Fruit fly (Drosophila melanogaster): ENCODE results near the gene CG6171.

Gene CG6171

DNA sequence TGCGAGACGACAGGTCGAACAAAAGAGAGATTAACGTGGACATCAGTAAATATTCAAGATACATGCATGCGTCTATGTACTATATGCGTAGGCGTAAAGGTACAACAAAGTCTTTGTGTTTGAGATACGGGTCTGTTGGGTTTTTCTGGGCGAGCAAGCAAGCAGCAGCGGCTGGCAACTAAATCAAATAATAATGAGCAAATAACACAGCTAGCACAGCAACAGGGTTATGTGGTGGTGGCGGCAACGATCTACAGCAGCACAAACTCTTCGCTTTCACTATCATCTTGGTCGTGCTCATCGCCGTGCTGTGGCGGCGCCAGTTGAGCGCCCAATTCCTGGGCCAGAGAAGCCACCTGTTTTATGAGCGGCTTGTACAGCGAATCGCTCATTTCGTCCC, 9.6 kb downstream of the CG6171 start (continued):
- TF ChIP-seq ATbp (GFP tag; optimal IDR thresholded peaks at IDR 0.05) (peak; percentile 44), CG4404 (GFP tag; IDR thresholded peaks at IDR 0.05) (no peak), Fer1 (GFP tag; optimal IDR thresholded peaks at IDR 0.05) (peak; percentile 34), Hmr (GFP tag; optimal IDR thresholded peaks at IDR 0.05) (peak; percentile 25), lab (GFP tag; optimal IDR thresholded peaks at IDR 0.05) (peak; percentile 48), CG2678 (tag; optimal IDR thresholded peaks at IDR 0.05) (peak; percentile 24), CG18599 (GFP tag; optimal IDR thresholded peaks at IDR 0.05) (peak; percentile 20), B-H1 (GFP tag; IDR thresholded peaks at IDR 0.05) (no peak), CG15514 (GFP tag; optimal IDR thresholded peaks at IDR 0.05) (peak; percentile 4), sens (GFP tag) (peak; percentile 61), Meics (GFP tag; optimal IDR thresholded peaks at IDR 0.05) (peak; percentile 5), sug (tag; optimal IDR thresholded peaks at IDR 0.05) (no peak), CG2199 (GFP tag; IDR thresholded peaks at IDR 0.05) (0 out of 3 replicates have a peak, but pooled peaks have one; percentile 35), CG4707 (GFP tag; optimal IDR thresholded peaks at IDR 0.05) (no peak), CG3281 (GFP tag; optimal IDR thresholded peaks at IDR 0.05) (peak; percentile 24), ara (GFP tag; IDR thresholded peaks at IDR 0.05) (no peak), CG6813 (GFP tag; optimal IDR thresholded peaks at IDR 0.05) (peak; percentile 44), Med (GFP tag) (peak; percentile 67), CG34422 (GFP tag; IDR thresholded peaks at IDR 0.05) (no peak)

DNA sequence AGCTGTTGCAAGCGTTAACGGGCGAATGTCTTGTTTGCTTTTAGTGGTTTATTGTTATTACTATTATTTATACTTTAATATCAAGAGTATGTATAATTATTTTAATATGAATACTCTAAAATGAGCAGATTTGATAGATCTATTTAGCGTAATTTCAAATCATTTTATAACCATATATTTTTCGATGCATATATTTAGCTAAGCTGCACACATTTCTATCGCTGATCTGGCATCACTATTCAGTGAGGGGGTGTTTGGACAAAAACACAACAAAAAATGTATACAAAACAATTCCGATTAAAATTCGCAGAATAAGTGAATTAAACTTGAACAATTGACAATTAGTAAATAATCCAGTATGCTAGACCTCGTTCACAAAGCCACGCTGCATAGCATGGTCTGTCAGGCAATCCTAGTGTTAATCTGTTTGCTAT, 12.6 kb downstream of the CG6171 start, which contains the start of the genes Trs33 and Tmtc4:
TSS of gene Trs33 (minus strand) at position 3 of the 434 bp plus-strand sequence.
TSS of gene Tmtc4 (plus strand) at position 233 of the 434 bp plus-strand sequence.
- TF ChIP-seq CG33557 (GFP tag; optimal IDR thresholded peaks at IDR 0.05): peak; percentile 34
- TF ChIP-seq CG1603 (tag; optimal IDR thresholded peaks at IDR 0.05): peak; percentile 43
- no peak for TF ChIP-seq CG17612 (GFP tag; IDR thresholded peaks at IDR 0.05)
- TF ChIP-seq CG8924 (tag; optimal IDR thresholded peaks at IDR 0.05): peak; percentile 49
- TF ChIP-seq Chrac-16 (GFP tag; optimal IDR thresholded peaks at IDR 0.05): peak; percentile 1
- TF ChIP-seq CG11696 (GFP tag; IDR thresholded peaks at IDR 0.05): no peak
- TF ChIP-seq sc (optimal IDR thresholded peaks at IDR 0.05): no peak
- no peak for TF ChIP-seq sc (GFP tag; optimal IDR thresholded peaks at IDR 0.05)
- peak; percentile 74 for TF ChIP-seq HmgZ (tag; optimal IDR thresholded peaks at IDR 0.05)
- TF ChIP-seq CG14710 (tag; optimal IDR thresholded peaks at IDR 0.05): peak; percentile 62
- TF ChIP-seq CG30020 (tag; optimal IDR thresholded peaks at IDR 0.05): peak; percentile 44
- TF ChIP-seq Dll (GFP tag; IDR thresholded peaks at IDR 0.05; ENCODE audit: partially characterized antibody): 0 out of 4 replicates have a peak, but pooled peaks have one; percentile 10
- no peak for TF ChIP-seq hb (GFP tag; IDR thresholded peaks at IDR 0.05; ENCODE audit: partially characterized antibody)
- TF ChIP-seq crp (GFP tag; optimal IDR thresholded peaks at IDR 0.05): peak in 1 of 2 experiments; percentile 89
- TF ChIP-seq CG1647 (GFP tag; optimal IDR thresholded peaks at IDR 0.05): no peak
- peak; percentile 69 for TF ChIP-seq Ets65A (GFP tag)
- peak; percentile 47 for TF ChIP-seq CG15696 (tag; optimal IDR thresholded peaks at IDR 0.05)
- peak; percentile 32 for TF ChIP-seq MESR4 (GFP tag; optimal IDR thresholded peaks at IDR 0.05)
- no peak for TF ChIP-seq CG9797 (GFP tag; optimal IDR thresholded peaks at IDR 0.05)
- no peak for TF ChIP-seq CG3407 (GFP tag; optimal IDR thresholded peaks at IDR 0.05)
- peak; percentile 3 for TF ChIP-seq scrt (GFP tag; optimal IDR thresholded peaks at IDR 0.05)
- peak; percentile 17 for TF ChIP-seq CG10543 (GFP tag; optimal IDR thresholded peaks at IDR 0.05)
- peak; percentile 35 for TF ChIP-seq zf30C (GFP tag; optimal IDR thresholded peaks at IDR 0.05)
- no peak for TF ChIP-seq Camta (GFP tag; optimal IDR thresholded peaks at IDR 0.05)
- no peak for TF ChIP-seq CG42726 (GFP tag; IDR thresholded peaks at IDR 0.05; ENCODE audit: partially characterized antibody)
- TF ChIP-seq HmgD (GFP tag; optimal IDR thresholded peaks at IDR 0.05): no peak
- no peak for TF ChIP-seq CG14667 (GFP tag; IDR thresholded peaks at IDR 0.05)
- no peak for TF ChIP-seq jigr1 (GFP tag; IDR thresholded peaks at IDR 0.05)
- no peak for TF ChIP-seq CG12744 (GFP tag; optimal IDR thresholded peaks at IDR 0.05)
- no peak for TF ChIP-seq CG6813 (GFP tag; optimal IDR thresholded peaks at IDR 0.05)
- TF ChIP-seq CG13424 (tag; optimal IDR thresholded peaks at IDR 0.05): peak; percentile 67
- peak; percentile 59 for TF ChIP-seq CG2116 (GFP tag; optimal IDR thresholded peaks at IDR 0.05)

Measured in whole organism, embryonic.